Worm (Caenorhabditis elegans): ENCODE measurements around the gene F37C12.21.

DNA sequence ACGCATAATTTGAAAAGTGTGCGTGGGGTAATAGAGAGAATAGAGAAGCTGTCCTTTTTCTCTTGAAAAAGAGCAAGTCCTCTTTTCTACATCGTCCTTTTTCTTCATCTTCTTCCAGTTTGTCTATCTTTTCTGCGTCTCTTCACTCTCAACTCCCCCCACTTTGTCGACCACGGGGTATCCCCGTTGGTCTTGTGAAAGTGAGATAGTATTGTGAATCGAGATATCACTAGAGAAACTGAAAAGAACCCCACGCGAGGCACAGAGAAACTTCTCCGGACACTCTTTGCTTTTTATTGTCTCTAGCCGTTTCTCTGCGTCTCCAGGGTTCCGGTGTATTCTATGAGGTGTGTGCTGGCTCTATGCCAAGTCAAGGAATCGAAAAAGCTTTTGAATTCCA lies 32.5 kb upstream of the F37C12.21 start:
- TF ChIP-seq hsf-1 (GFP tag; IDR thresholded peaks at IDR 0.05) (peak; percentile 85), rcor-1 (GFP tag; IDR thresholded peaks at IDR 0.05) (peak; percentile 30; the same call in 1 of the 2 replicates), ztf-25 (GFP tag; IDR thresholded peaks at IDR 0.05) (no peak), nfyb-1 (GFP tag; IDR thresholded peaks at IDR 0.05) (peak; percentile 90), ceh-58 (GFP tag; IDR thresholded peaks at IDR 0.05) (no peak), ama-1 (optimal IDR thresholded peaks at IDR 0.05) (peak; percentile 3), ama-1 (GFP tag; optimal IDR thresholded peaks at IDR 0.05) (no peak), madf-8 (GFP tag; conservative IDR thresholded peaks at IDR 0.05) (no peak), lin-26 (GFP tag; IDR thresholded peaks at IDR 0.05) (0 out of 2 replicates have a peak, but pooled peaks have one; percentile 43), xnd-1 (tag; optimal IDR thresholded peaks at IDR 0.05) (no peak), lin-35 (GFP tag; optimal IDR thresholded peaks at IDR 0.05) (peak in 1 of 3 experiments; percentile 75), dpl-1 (GFP tag; optimal IDR thresholded peaks at IDR 0.05) (no peak), bed-2 (GFP tag; IDR thresholded peaks at IDR 0.05) (no peak), pha-4 (tag; optimal IDR thresholded peaks at IDR 0.05) (peak; percentile 38)

Measured in whole organism, young adult.